Worm (Caenorhabditis elegans): ENCODE measurements around the gene srx-121.

DNA sequence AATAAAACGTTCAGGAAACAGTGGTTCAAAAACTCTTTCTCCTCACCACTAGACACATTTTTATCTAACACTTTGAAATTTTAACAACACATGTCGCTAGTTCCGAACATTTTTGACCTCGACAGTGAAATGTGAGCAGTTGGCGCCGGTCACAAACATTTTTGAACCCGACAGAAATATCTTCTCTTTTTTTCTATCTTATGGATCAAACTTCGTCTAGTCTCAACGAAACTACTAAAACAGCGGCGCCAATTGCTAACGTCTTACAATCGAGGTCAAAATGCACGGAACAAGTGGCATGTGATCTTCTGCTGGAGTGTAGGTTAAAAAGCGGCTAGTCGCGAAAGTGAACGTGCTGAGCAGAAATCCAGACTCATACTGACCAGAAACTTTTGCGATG, 28.6 kb downstream of the srx-121 start:
- TF ChIP-seq nhr-10 (tag; optimal IDR thresholded peaks at IDR 0.05) (no peak), ceh-82 (tag; optimal IDR thresholded peaks at IDR 0.05) (no peak)

All from whole organism, L2 larva.